Fruit fly (Drosophila melanogaster): ENCODE data around the gene CG4456.
A peak's percentile ranks its signal among the peaks of the same experiment; 100 is the strongest.

The CG4456 gene

DNA sequence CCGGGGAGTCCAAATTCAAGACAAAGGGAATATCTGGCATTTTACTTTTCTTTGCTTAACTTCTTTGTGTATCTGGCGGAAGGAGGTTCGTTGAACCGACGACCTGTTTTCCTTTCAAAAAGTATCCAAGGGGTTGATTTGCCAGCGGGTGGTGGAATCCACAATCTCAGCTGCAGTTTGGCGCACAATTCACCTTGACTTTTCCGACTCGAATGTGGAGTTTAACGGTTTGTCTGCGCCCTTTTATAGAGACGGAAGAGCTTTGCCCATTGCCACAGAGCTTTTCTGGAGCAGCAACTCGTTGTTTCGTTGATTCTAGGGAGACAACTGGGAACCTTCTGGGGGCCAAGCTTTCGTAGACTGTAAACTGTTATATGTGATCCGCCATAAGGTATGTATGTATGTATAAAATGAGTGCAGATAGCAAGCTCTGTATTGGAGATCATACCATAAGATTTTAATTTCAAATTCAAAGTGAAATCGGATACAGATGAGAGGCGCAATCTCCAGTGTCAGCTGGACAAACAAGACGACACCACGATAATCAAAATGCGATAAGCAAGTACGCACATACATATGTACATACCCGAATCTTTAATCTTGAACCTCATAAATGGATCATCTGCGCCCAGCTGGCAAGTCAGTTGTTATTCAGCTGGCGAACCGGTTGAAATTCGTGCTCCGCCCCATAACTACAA, at the start of gene CG4456, which contains the start of the genes Hsp67Bc and Hsp22:
CG4456 (plus strand) TSS at position 445 of the 698 bp plus-strand sequence.
Hsp67Bc (minus strand) TSS at position 220 of the 698 bp plus-strand sequence.
Hsp22 (plus strand) TSS at position 654 of the 698 bp plus-strand sequence.
- no peak for TF ChIP-seq CG17801 (GFP tag; optimal IDR thresholded peaks at IDR 0.05; ENCODE audit: partially characterized antibody)

DNA sequence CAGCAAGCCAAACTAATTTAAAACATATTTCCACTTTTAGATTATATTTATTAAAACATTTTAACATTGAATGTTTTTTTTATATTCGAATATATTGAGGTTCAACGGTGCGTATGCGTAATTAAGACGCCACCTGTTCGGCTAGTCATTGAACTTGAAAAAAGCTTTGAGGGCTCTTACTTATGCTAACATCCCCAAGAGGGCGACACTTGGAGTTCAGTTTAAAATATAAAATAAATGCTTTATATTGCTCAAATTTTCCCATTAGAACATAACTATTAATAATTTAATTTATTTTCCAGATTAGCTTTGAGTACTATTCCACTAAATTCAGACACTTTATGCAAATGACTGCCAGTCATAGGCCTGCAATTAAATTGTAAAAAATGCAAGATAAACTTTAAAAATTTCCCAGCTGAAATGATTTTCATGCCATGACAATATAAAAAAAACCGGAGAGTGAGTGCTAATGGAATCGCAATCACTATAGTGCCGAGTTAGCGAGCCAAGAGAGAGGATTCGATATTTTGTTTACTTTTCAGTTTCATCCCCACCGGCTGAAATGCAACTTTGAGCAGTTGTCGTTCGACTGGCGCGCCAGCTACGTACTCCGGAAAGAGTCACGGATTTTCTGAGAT, 38.7 kb upstream of the CG4456 start, which contains the start of gene PGRP-LA:
PGRP-LA (plus strand) TSS at position 588 of the 638 bp plus-strand sequence.
- TF ChIP-seq CG17801 (GFP tag; optimal IDR thresholded peaks at IDR 0.05; ENCODE audit: partially characterized antibody): no peak

DNA sequence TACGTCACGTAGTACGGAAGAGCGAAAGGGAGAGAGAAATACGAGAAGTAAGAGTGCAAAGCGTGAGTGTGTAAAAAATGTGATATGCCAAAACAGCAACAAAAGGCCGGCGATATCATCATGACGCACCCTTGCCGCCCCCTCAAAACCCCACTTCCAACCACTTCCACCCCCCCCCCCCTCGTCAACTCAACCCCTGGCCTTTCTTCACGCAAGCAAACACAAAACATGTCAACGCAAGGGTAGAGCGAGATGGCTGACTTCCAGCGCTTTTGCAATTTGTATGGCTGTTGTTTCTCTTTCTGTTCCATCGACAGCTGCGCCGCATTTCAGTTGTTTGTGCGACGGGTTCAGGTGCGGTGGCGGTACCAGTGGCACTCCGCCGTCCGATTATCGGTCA, 36.8 kb upstream of the CG4456 start:
- no peak for TF ChIP-seq CG17801 (GFP tag; optimal IDR thresholded peaks at IDR 0.05; ENCODE audit: partially characterized antibody)

DNA sequence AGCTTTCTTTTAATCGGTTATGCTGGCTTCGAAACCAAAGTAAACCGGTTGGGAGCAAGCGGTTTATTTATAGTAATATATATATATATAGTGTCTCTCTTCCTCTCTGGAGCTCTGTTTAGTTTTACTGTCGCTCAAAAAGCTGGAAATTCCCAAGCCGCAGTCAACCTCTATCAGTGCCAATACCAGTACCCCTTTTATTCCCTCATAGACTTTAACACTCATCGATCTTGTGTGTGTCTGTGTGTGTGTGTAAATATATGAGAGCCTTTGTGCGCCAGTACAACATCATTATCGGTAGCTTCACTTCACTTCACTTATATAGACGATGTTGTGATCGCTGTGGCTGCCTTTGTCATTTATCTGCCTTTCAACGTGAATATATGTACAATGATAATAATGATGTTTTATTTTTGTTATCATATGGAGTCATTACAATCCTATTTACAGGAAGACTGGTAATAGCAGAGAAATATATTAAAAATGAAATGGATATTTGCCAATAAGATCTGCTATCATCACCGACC, 34.5 kb upstream of the CG4456 start:
- no peak for TF ChIP-seq CG17801 (GFP tag; optimal IDR thresholded peaks at IDR 0.05; ENCODE audit: partially characterized antibody)

DNA sequence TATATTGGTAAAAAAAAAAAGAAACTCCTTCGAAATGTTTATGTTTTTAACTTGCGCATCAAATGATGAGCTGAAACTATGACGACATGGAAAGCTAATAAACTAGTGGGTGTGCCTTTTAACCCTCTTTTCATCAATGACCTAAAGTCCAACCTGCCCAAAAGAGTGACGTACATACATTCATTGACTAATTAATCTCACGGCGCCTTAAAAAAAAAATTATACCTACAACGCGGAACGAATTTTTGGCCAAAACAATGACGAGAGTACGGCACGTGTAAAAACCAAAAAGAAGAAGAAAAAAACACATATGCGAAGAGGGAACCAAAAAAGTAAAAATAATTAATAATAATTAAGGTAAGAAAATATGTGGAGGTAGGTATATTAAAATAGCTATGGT, 34.0 kb upstream of the CG4456 start, which contains the start of gene PGRP-LC:
PGRP-LC (plus strand) TSS at position 301 of the 400 bp plus-strand sequence.
- no peak for TF ChIP-seq CG17801 (GFP tag; optimal IDR thresholded peaks at IDR 0.05; ENCODE audit: partially characterized antibody)

DNA sequence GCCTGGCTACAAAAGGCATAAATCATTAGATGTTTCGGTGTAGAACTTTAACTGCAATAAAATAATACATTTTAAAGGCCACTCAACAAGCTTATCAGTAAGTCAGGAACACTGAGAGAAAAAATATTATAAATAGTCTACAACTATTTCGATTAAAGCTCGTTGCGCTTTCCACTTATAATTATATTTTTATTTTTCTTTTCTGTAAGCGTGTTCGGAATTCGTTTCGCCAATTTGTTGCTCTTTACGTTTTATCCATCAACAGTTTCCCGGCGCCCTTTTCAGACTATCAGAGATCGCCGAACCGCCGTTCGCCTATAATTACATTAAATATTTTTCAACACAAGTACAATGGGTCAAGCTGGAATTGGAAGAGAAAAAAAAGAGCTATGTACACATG, 33.5 kb upstream of the CG4456 start:
- TF ChIP-seq CG17801 (GFP tag; optimal IDR thresholded peaks at IDR 0.05; ENCODE audit: partially characterized antibody): no peak

DNA sequence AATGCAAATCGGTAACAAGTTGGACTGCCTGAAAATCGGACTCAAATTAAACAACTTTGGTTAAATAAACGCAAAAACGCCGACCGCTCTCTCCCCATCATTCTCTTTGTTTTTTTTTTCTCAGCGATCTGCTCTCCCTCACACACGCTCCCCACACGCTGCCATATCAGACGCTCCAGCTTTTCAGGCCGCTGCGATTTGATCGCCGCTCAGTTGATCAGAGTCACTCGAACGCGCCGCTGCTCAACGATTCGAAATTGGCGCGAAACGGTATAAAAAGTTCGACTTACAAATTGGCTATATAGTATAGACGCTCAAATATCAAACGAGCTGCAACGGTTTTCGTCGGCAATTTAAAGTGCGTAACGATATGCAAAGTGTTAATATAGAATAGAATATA, 32.3 kb upstream of the CG4456 start:
- no peak for TF ChIP-seq CG17801 (GFP tag; optimal IDR thresholded peaks at IDR 0.05; ENCODE audit: partially characterized antibody)

DNA sequence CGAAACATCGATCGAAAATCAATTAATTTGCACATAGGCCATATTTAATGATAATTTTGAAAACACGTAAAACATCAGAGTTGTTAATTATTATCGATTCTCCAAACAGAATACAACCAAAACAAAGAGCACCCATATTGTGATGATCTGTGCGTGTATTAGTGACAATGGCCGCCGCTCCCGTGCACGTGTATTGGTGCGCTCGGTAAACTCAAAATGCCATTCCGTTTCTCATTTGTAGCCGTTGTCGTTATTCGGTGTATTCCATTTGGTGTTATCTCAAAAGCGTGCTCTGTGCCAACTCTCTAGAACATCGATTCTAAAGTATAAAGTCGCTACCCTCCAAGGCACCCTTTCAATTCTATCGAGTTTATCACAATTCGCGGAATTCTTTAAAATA, 31.7 kb upstream of the CG4456 start:
- TF ChIP-seq CG17801 (GFP tag; optimal IDR thresholded peaks at IDR 0.05; ENCODE audit: partially characterized antibody): no peak

DNA sequence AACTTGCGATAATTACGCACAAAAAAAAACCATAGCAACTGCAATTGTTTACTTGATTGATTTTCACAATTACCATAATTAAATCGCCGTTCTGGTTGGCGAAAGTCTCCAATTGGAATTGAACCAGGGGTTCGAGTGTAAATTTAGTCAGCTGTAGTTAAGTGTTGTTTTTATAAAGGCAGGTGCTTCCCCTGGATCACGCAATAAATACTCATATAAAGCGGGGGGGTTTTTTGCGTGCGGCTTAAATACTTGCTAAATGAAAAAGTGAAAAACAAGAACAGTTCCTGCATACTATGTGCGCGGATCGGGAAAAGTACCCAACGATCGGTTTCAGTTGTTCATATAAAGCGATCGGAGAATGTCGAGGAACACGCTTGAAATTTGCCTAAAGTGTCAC, 28.6 kb upstream of the CG4456 start:
- no peak for TF ChIP-seq CG17801 (GFP tag; optimal IDR thresholded peaks at IDR 0.05; ENCODE audit: partially characterized antibody)

DNA sequence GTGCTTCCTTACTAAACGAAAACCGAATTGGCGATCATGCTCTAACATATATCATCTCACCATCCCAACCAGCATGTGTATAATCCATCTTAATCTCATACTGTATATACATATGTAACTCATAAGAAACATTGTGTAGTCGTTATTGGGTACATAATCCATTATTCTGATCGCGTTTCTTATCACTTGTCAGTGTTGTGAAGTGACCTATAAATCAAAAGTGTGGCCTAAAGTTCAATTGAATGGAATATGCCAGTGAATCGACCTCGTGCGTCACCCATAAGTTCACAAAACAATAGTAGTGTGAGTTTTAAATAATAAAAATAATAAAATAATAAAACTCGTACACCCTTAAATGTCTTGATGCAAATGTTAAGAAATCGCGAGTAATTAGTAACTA, 27.4 kb upstream of the CG4456 start:
- no peak for TF ChIP-seq CG17801 (GFP tag; optimal IDR thresholded peaks at IDR 0.05; ENCODE audit: partially characterized antibody)

DNA sequence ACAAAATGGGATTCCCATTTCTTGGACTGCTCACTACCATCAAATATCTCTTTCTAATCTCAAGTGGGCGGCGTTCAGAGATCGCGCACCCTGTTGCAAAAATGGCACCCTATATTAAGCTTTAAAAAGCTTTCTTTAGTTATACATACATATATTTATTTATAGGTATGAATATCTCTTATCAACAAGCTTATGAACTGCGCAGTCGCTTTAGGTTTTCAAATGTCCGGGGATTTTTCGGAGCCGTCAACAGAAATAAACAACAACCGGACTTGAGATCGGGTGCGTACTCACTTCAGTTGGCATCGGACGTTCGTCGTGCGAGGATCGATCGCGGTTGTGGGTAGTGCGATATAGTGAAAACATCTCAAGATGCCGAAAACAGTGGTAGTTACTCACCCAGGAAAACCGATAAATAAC, 23.2 kb upstream of the CG4456 start, which contains the start of gene PGRP-LF:
PGRP-LF (plus strand) TSS at position 296 of the 420 bp plus-strand sequence.
- TF ChIP-seq CG17801 (GFP tag; optimal IDR thresholded peaks at IDR 0.05; ENCODE audit: partially characterized antibody): no peak

DNA sequence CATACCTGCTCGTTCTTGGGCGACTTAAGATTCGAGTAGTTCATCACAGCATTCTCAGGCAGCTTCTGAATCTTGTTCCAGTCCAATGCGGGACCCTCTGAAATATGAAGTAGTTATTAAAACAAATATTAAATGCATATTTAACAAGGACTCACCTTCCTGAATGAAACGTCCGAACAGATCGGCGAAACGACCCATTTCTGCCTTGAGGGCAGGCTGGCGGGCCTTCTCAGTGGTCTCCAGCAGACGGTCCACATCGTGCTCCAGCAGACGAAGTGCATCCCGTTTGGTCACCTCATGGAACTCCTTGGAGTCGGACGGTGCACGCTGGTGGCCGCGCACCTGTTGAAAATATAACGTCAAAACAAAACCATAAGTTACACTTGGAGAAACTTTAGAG, 18.8 kb upstream of the CG4456 start, which contains the start of gene CG32040:
CG32040 (plus strand) TSS at position 301 of the 400 bp plus-strand sequence.
- TF ChIP-seq CG17801 (GFP tag; optimal IDR thresholded peaks at IDR 0.05; ENCODE audit: partially characterized antibody): no peak

DNA sequence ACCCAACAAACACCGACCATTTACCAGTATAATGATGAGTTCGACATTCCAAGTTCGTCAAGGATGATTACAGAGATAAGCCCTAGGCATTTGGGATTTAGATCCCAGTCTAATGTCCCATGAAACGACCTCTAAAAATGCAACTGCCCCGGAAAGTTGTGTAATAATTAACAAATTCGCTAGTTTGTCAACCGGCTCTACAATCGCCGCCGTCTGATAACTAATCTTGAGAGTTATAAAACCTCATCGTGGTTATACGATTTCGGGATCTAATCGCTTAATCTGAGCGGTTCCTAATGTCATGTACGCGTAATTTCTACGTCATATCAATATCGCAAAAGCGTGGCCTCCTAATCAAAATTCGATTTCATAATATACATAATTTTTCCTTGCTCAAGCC, 17.0 kb upstream of the CG4456 start:
- TF ChIP-seq CG17801 (GFP tag; optimal IDR thresholded peaks at IDR 0.05; ENCODE audit: partially characterized antibody): peak; percentile 8

DNA sequence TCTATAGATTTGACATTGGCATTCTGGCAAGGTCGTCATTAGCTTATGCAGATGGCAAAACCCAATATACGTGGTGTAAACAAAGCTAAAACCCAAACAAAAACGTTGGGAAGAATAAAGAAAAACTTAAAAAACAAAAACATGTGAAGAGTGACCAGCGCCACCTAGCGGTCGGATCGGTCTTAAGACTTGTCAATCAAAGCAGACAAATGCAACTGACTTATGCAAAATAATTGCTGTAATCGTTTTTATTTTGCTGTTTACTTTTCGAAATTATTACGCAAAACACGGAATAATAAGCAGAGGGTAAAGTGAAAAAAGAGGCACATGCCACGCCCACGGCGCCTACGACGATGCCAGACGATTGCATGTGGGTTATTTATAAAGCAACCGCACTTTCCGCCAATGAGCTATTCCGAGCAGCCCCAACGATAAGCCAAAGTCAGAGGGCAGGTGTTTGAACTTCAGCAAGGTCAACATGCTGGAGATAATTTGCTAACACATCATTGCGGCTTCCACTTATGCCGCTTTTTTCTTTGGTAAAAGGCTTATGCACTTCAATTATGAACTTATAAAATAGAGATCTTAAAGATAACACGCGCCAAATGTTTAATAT, 16.3 kb upstream of the CG4456 start:
- no peak for TF ChIP-seq CG17801 (GFP tag; optimal IDR thresholded peaks at IDR 0.05; ENCODE audit: partially characterized antibody)
